Fruit fly (Drosophila melanogaster): ENCODE measurements around the gene emei.

Gene emei

dm6 chr3L:11096195-11096908 is 13.1 kb upstream of the emei start, which contains the start of the genes CG46439, Iyd and CG33947 (continued):
- no peak for TF ChIP-seq Hr39 (GFP tag; optimal IDR thresholded peaks at IDR 0.05)
- TF ChIP-seq fd85E (GFP tag; optimal IDR thresholded peaks at IDR 0.05) = no peak
- TF ChIP-seq Sox102F (GFP tag; optimal IDR thresholded peaks at IDR 0.05) = peak; percentile 46
- TF ChIP-seq CG8319 (GFP tag; optimal IDR thresholded peaks at IDR 0.05) = no peak
- TF ChIP-seq Smox (GFP tag; optimal IDR thresholded peaks at IDR 0.05) = peak; percentile 46
- peak; percentile 65 for TF ChIP-seq Ets96B (tag; optimal IDR thresholded peaks at IDR 0.05)
- peak; percentile 67 for TF ChIP-seq CG10669 (GFP tag; optimal IDR thresholded peaks at IDR 0.05)
- peak; percentile 59 for TF ChIP-seq CG3919 (GFP tag; optimal IDR thresholded peaks at IDR 0.05)
- TF ChIP-seq lz (GFP tag; optimal IDR thresholded peaks at IDR 0.05) = peak; percentile 24
- TF ChIP-seq Sox15 (GFP tag; optimal IDR thresholded peaks at IDR 0.05) = no peak
- TF ChIP-seq net (GFP tag; optimal IDR thresholded peaks at IDR 0.05) = peak; percentile 30
- peak; percentile 22 for TF ChIP-seq acj6 (GFP tag; optimal IDR thresholded peaks at IDR 0.05)
- TF ChIP-seq CG6792 (GFP tag; optimal IDR thresholded peaks at IDR 0.05) = peak; percentile 46
- TF ChIP-seq CG31627 (GFP tag; optimal IDR thresholded peaks at IDR 0.05) = no peak
- peak; percentile 80 for TF ChIP-seq CG15336 (GFP tag; IDR thresholded peaks at IDR 0.05)
- peak; percentile 61 to 77 for TF ChIP-seq ss (GFP tag; optimal IDR thresholded peaks at IDR 0.05)
- TF ChIP-seq CG16779 (tag; optimal IDR thresholded peaks at IDR 0.05) = peak; percentile 86
- TF ChIP-seq CG4318 (GFP tag; optimal IDR thresholded peaks at IDR 0.05) = no peak
- no peak; the same call in 1 of the 2 replicates for TF ChIP-seq CG11294 (GFP tag; IDR thresholded peaks at IDR 0.05)
- TF ChIP-seq Eip75B (GFP tag; optimal IDR thresholded peaks at IDR 0.05) = peak; percentile 67
- TF ChIP-seq Sox14 (GFP tag; optimal IDR thresholded peaks at IDR 0.05) = peak; percentile 58

- peak; percentile 93 for TF ChIP-seq CG4318 (GFP tag; optimal IDR thresholded peaks at IDR 0.05)
- TF ChIP-seq Smox (GFP tag; optimal IDR thresholded peaks at IDR 0.05) = peak; percentile 96
- peak; percentile 95 for TF ChIP-seq net (GFP tag; optimal IDR thresholded peaks at IDR 0.05)
- peak; percentile 97 for TF ChIP-seq Sox14 (GFP tag; optimal IDR thresholded peaks at IDR 0.05)
- peak; percentile 90 for TF ChIP-seq CG8119 (GFP tag; IDR thresholded peaks at IDR 0.05)
- peak; percentile 97 for TF ChIP-seq lz (GFP tag; optimal IDR thresholded peaks at IDR 0.05)
- peak; percentile 82 for TF ChIP-seq spab (GFP tag; optimal IDR thresholded peaks at IDR 0.05)
- TF ChIP-seq eg (GFP tag; IDR thresholded peaks at IDR 0.05) = peak; percentile 92
- TF ChIP-seq OdsH (GFP tag; optimal IDR thresholded peaks at IDR 0.05) = peak; percentile 98
- peak; percentile 97 for TF ChIP-seq pdm3 (GFP tag; optimal IDR thresholded peaks at IDR 0.05)
- peak; percentile 96 for TF ChIP-seq acj6 (GFP tag; optimal IDR thresholded peaks at IDR 0.05)
- peak; percentile 90 for TF ChIP-seq Ets96B (tag; optimal IDR thresholded peaks at IDR 0.05)
- peak; percentile 92 for TF ChIP-seq CG11902 (GFP tag; optimal IDR thresholded peaks at IDR 0.05)
- TF ChIP-seq CG6792 (GFP tag; optimal IDR thresholded peaks at IDR 0.05) = peak; percentile 93
- TF ChIP-seq Sox15 (GFP tag; optimal IDR thresholded peaks at IDR 0.05) = peak; percentile 94
- peak; percentile 87 for TF ChIP-seq CG6276 (GFP tag; optimal IDR thresholded peaks at IDR 0.05)
- TF ChIP-seq CG9139 (GFP tag; optimal IDR thresholded peaks at IDR 0.05) = peak; percentile 79
- TF ChIP-seq Met (GFP tag; optimal IDR thresholded peaks at IDR 0.05) = peak; percentile 96
- TF ChIP-seq Hr4 (GFP tag; optimal IDR thresholded peaks at IDR 0.05) = peak; percentile 97
- TF ChIP-seq Eip75B (GFP tag; optimal IDR thresholded peaks at IDR 0.05) = peak; percentile 96
- peak; percentile 91 for TF ChIP-seq CG3032 (tag; optimal IDR thresholded peaks at IDR 0.05)
- peak; percentile 96 for TF ChIP-seq cyc (GFP tag; optimal IDR thresholded peaks at IDR 0.05)
- peak; percentile 71 for TF ChIP-seq Hr38 (GFP tag; optimal IDR thresholded peaks at IDR 0.05)
- peak; percentile 95 for TF ChIP-seq CG10631 (GFP tag; optimal IDR thresholded peaks at IDR 0.05)
- peak; percentile 87 for TF ChIP-seq CG6808 (GFP tag; optimal IDR thresholded peaks at IDR 0.05)
- TF ChIP-seq CG15336 (GFP tag; IDR thresholded peaks at IDR 0.05) = peak; percentile 88
- TF ChIP-seq Eip78C (GFP tag) = peak; percentile 99
- TF ChIP-seq CG11762 (GFP tag; optimal IDR thresholded peaks at IDR 0.05; ENCODE audit: insufficient read depth) = peak; percentile 96
- TF ChIP-seq salr (GFP tag; optimal IDR thresholded peaks at IDR 0.05) = peak; percentile 87 to 96
- TF ChIP-seq CG7368 (GFP tag; optimal IDR thresholded peaks at IDR 0.05) = peak; percentile 90
- TF ChIP-seq CG32006 (GFP tag; optimal IDR thresholded peaks at IDR 0.05) = peak; percentile 97
- peak; percentile 87 for TF ChIP-seq Blimp-1 (GFP tag; optimal IDR thresholded peaks at IDR 0.05)
- TF ChIP-seq fkh (GFP tag; optimal IDR thresholded peaks at IDR 0.05) = peak; percentile 84
- peak; percentile 93 for TF ChIP-seq Ets21C (GFP tag; optimal IDR thresholded peaks at IDR 0.05)
- peak; percentile 92 for TF ChIP-seq Eip93F (GFP tag; optimal IDR thresholded peaks at IDR 0.05)
- TF ChIP-seq dsx (GFP tag; optimal IDR thresholded peaks at IDR 0.05; ENCODE audit: poor library complexity, severe bottlenecking) = peak; percentile 87
Observed at dm6 chr3L:11097982-11098663, 11.4 kb upstream of the emei start, which contains the start of the genes Irbp18 and APP-BP1. Irbp18 (minus strand) TSS chr3L:11098186. APP-BP1 (plus strand) TSS chr3L:11098412.

All from whole organism, prepupa.